ENCODE assay signal across 2 fruit fly cellular contexts in the genomic region with DNA sequence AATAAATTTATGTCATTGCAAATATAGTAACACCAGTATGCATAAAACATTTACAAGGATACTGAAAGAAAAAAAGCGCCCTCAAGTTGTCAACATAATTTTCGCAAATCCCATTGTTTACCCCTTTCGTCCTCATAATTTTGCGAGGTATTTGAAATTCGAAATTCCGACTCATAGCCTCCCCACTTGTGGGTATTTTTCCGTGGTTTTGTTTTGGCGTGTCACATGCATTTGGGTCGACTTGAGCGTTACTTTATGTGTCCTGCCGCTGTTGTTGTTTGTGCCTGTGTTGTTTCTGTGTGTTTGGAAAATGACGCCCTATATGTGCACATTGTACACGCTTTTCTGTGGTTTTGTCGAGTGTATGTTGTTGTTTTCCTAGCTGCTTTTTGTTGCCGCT.
TF ChIP-seq lines count a peak whose summit lies in the region.

No protein-coding gene starts in this region.

- no peak for TF ChIP-seq CTCF in whole organism, embryonic (GFP tag; optimal IDR thresholded peaks at IDR 0.05; lab: Kevin White, UChicago)

TF ChIP-seq in whole organism, embryonic, 481 proteins besides CTCF, POLR2A, EP300 and RAD21:
- TF ChIP-seq CG2199 (GFP tag; IDR thresholded peaks at IDR 0.05; lab: Robert Waterston, UW), result peak; percentile 93
- TF ChIP-seq odd (GFP tag; optimal IDR thresholded peaks at IDR 0.05; lab: Kevin White, UChicago), result no peak

TF ChIP-seq in whole organism, wandering third instar larva, 38 proteins besides CTCF, POLR2A, EP300 and RAD21:
- TF ChIP-seq CrebA (GFP tag; optimal IDR thresholded peaks at IDR 0.05; lab: Kevin White, UChicago; ENCODE audit: borderline replicate concordance) (no peak), dl (GFP tag; optimal IDR thresholded peaks at IDR 0.05; lab: Kevin White, UChicago; ENCODE audit: insufficient read depth in 1 of 2, partially characterized antibody in 2 of 2) (no peak), Mio (GFP tag; optimal IDR thresholded peaks at IDR 0.05; lab: Kevin White, UChicago) (no peak), pan (optimal IDR thresholded peaks at IDR 0.05; lab: Kevin White, UChicago) (peak; percentile 7)
